Worm (Caenorhabditis elegans) whole organism, L1 larva: Measurements from ENCODE around the gene nipi-4.

Source experiments
- ces-1 ChIP-seq: fragments of 150-350 bp; optimal IDR thresholded peaks from 2 replicates; lab custom pipeline; 2014; ENCODE audit warnings: missing biosample characterization, missing genetic modification reagents, missing genetic modification characterization
- isw-1 ChIP-seq: fragments of 200-800 bp; sonication (Bioruptor generic); IDR thresholded peaks from 2 replicates; pipeline ENCODE4 v1.3.6; 2022; ENCODE audit warnings: missing genetic modification characterization, missing compliant biosample characterization
- lin-15B ChIP-seq: fragments of 150-350 bp; sonication (generic microtip); optimal IDR thresholded peaks from 3 replicates; lab custom pipeline; 2014; ENCODE audit warnings: missing biosample characterization, missing genetic modification characterization
- lir-3 ChIP-seq: sonication (generic microtip); optimal IDR thresholded peaks from 2 replicates; lab custom pipeline; 2016; ENCODE audit warnings: mild to moderate bottlenecking, missing genetic modification characterization, moderate library complexity, missing compliant biosample characterization; ENCODE audit not compliant: poor library complexity
- lsy-2 ChIP-seq, 2 experiments: fragments of 150-350 bp; optimal IDR thresholded peaks; 2 replicates each; lab custom pipeline; 2014; ENCODE audit warnings: missing biosample characterization in 2 of 2, missing genetic modification characterization in 2 of 2
- skn-1 ChIP-seq: fragments of 150-350 bp; optimal IDR thresholded peaks from 2 replicates; lab custom pipeline; 2014; ENCODE audit warnings: missing biosample characterization, missing genetic modification characterization
- snpc-4 ChIP-seq: fragments of 150-350 bp; optimal IDR thresholded peaks from 2 replicates; lab custom pipeline; 2014; ENCODE audit warnings: missing biosample characterization, missing genetic modification characterization
- snu-23 ChIP-seq: sonication (generic microtip); optimal IDR thresholded peaks from 2 replicates; lab custom pipeline; 2016; ENCODE audit warnings: missing genetic modification characterization, missing compliant biosample characterization
- unc-62 ChIP-seq: fragments of 150-350 bp; optimal IDR thresholded peaks from 2 replicates; lab custom pipeline; 2014; ENCODE audit warnings: missing biosample characterization, missing genetic modification reagents, missing genetic modification characterization

DNA sequence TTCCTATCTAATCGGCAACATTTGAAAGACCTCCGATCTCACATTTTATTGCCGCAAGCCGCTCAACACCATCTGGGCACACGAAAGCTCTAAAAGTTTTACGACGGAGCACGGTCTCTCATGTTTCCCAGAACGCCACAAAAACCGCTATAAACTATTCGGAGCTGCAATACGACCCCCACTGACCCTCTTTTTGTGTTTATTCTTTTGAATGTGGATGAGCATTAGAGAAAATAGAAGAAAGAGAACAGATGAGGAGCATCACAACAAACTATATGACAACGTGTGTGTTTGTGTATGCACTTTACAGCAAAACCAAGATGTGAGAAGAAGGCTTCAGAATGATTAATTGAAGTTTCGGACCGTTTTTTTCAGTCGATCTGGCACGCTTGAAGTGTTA, 46.5 kb downstream of the nipi-4 start:
- TF ChIP-seq isw-1 (GFP tag; lab: Robert Waterston, UW) (no peak), ces-1 (GFP tag; lab: Kevin White, UChicago) (no peak), lir-3 (no peak), lsy-2 (tag; optimal IDR thresholded peaks at IDR 0.05; lab: Kevin White, UChicago) (no peak), unc-62 (GFP tag; lab: Kevin White, UChicago) (no peak), snpc-4 (tag; lab: Kevin White, UChicago) (no peak), lin-15B (tag; lab: Kevin White, UChicago) (no peak), snu-23 (GFP tag; lab: Kevin White, UChicago) (no peak), skn-1 (tag; lab: Kevin White, UChicago) (no peak)
